Worm (Caenorhabditis elegans) whole organism, L4/young adult: Measurements from ENCODE around the gene Y110A2AL.4.

Source experiments
- W03F9.2 ChIP-seq: fragments of 150-350 bp; optimal IDR thresholded peaks from 2 replicates; lab custom pipeline; 2014; ENCODE audit warnings: missing biosample characterization, missing genetic modification characterization
- dao-5 ChIP-seq: sonication (generic microtip); optimal IDR thresholded peaks from 2 replicates; lab custom pipeline; 2016; ENCODE audit warnings: missing genotype, missing genetic modification characterization, moderate library complexity, missing compliant biosample characterization

DNA sequence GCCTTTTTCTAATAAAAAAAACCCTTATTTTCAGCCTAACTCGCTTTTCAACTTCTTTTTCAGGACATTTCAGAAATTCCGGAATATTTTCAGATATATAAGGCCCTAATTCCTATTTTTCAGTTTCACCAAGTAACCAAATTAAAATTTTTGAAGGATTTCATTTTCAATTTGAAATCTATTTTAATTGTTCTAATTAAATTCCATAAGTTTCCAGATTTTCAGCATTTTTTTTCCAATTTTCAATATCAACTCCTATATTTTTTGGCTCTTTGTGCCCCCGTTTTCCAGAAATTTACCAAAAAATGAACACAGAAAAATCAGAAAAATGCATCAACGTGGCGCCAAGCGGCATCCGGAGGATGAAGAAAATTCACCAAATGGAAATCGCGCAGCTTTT lies 35.7 kb downstream of the Y110A2AL.4 start, which contains the start of gene Y110A2AL.1:
- TF ChIP-seq W03F9.2 (no peak), dao-5 (tag; lab: Kevin White, UChicago) (no peak)
